Worm (Caenorhabditis elegans): ENCODE data around the gene ttll-5.
"Not testable (repeated sequence)": the region's sequence is repeated elsewhere in the genome, so short reads cannot be mapped to it uniquely, and the experiment has no call there.

DNA sequence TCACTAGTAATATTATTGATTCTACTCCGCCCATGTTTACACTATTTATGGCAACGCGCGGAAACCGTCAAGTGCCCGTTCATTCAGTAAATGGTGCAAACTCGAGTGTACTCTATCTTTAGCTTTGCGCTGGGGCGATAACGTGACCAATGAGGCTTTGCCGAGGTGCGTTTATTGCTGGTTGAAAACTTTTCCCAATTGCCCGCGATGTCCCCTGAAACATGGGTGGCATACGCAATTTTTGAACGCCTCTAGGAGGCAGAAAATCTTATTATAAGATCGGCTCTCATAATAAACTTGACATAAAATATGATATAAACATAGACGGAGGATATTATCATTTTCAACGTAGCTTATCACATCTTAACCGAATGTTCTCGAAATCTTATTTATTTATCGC, 30.8 kb upstream of the ttll-5 start:
- TF ChIP-seq F44E2.7 (GFP tag; IDR thresholded peaks at IDR 0.05); mep-1 (tag; optimal IDR thresholded peaks at IDR 0.05); zag-1 (tag; optimal IDR thresholded peaks at IDR 0.05); lin-15B (tag; optimal IDR thresholded peaks at IDR 0.05); fos-1 (tag; optimal IDR thresholded peaks at IDR 0.05); gei-8 (GFP tag; optimal IDR thresholded peaks at IDR 0.05); mxl-2 (GFP tag; conservative IDR thresholded peaks at IDR 0.05); lin-39 (tag; optimal IDR thresholded peaks at IDR 0.05); daf-16 (GFP tag; optimal IDR thresholded peaks at IDR 0.05); daf-16 (tag; optimal IDR thresholded peaks at IDR 0.05); nhr-237 (tag; optimal IDR thresholded peaks at IDR 0.05); nhr-11 (tag; optimal IDR thresholded peaks at IDR 0.05); set-16 (GFP tag; IDR thresholded peaks at IDR 0.05): not testable (repeated sequence)
